Fruit fly (Drosophila melanogaster) whole organism, embryonic: Measurements from ENCODE around the gene CG11892.
A peak's percentile ranks its signal among the peaks of the same experiment; 100 is the strongest.

Source experiments
- Abd-B ChIP-seq: fragments of 200-800 bp; sonication (Bioruptor generic); optimal IDR thresholded peaks from 2 replicates; lab custom pipeline; 2018; ENCODE audit warnings: missing biosample characterization, mild to moderate bottlenecking, missing genetic modification characterization, moderate library complexity
- Ada2b ChIP-seq: fragments of 200-800 bp; sonication (Bioruptor generic); IDR thresholded peaks from 2 replicates; pipeline ENCODE4 v1.3.6; 2022; ENCODE audit warnings: missing biosample characterization, missing genetic modification characterization
- Atf6 ChIP-seq: fragments of 200-800 bp; sonication (Bioruptor generic); IDR thresholded peaks from 2 replicates; pipeline ENCODE4 v1.3.6; 2022; ENCODE audit warnings: missing biosample characterization, missing genetic modification characterization
- BEAF-32 ChIP-seq: fragments of 200-800 bp; sonication (Bioruptor generic); optimal IDR thresholded peaks from 3 replicates; lab custom pipeline; 2017; ENCODE audit warnings: missing biosample characterization, missing genetic modification characterization, mild to moderate bottlenecking, moderate library complexity, missing genetic modification reagents
- CG10267 ChIP-seq: fragments of 200-800 bp; sonication (Bioruptor generic); optimal IDR thresholded peaks from 2 replicates; lab custom pipeline; 2018; ENCODE audit warnings: missing biosample characterization, mild to moderate bottlenecking, missing genetic modification characterization, moderate library complexity
- CG10565 ChIP-seq: fragments of 200-800 bp; sonication (Bioruptor generic); optimal IDR thresholded peaks from 3 replicates; lab custom pipeline; 2016; ENCODE audit warnings: missing biosample characterization, mild to moderate bottlenecking, missing genetic modification characterization
- CG12104 ChIP-seq: fragments of 200-800 bp; sonication (Bioruptor generic); optimal IDR thresholded peaks from 3 replicates; lab custom pipeline; 2016; ENCODE audit warnings: missing biosample characterization, missing genetic modification characterization
- CG13287 ChIP-seq: fragments of 200-800 bp; sonication (Bioruptor generic); IDR thresholded peaks from 2 replicates; pipeline ENCODE4 v1.3.6; 2022; ENCODE audit warnings: missing biosample characterization, missing genetic modification characterization; ENCODE audit not compliant: partially characterized antibody
- CG14710 ChIP-seq: fragments of 200-800 bp; sonication (Bioruptor generic); optimal IDR thresholded peaks from 3 replicates; lab custom pipeline; 2019; ENCODE audit warnings: missing biosample characterization, mild to moderate bottlenecking, missing genetic modification characterization, moderate library complexity
- CG15514 ChIP-seq: fragments of 200-800 bp; sonication (Bioruptor generic); optimal IDR thresholded peaks from 3 replicates; lab custom pipeline; 2017; ENCODE audit warnings: missing biosample characterization, missing genetic modification characterization, mild to moderate bottlenecking, moderate library complexity, missing genetic modification reagents
- CG1602 ChIP-seq: fragments of 200-800 bp; sonication (Bioruptor generic); optimal IDR thresholded peaks from 3 replicates; lab custom pipeline; 2016; ENCODE audit warnings: missing biosample characterization, missing genetic modification characterization
- CG1603 ChIP-seq: fragments of 200-800 bp; sonication (Bioruptor generic); optimal IDR thresholded peaks from 2 replicates; lab custom pipeline; 2019; ENCODE audit warnings: missing biosample characterization, mild to moderate bottlenecking, missing genetic modification characterization, moderate library complexity
- CG2116 ChIP-seq: fragments of 200-800 bp; sonication (Bioruptor generic); optimal IDR thresholded peaks from 3 replicates; lab custom pipeline; 2018; ENCODE audit warnings: missing biosample characterization, mild to moderate bottlenecking, missing genetic modification characterization
- CG30431 ChIP-seq: fragments of 200-800 bp; sonication (Bioruptor generic); optimal IDR thresholded peaks from 2 replicates; lab custom pipeline; 2017; ENCODE audit warnings: missing biosample characterization, missing genetic modification characterization
- CG4617 ChIP-seq: fragments of 200-800 bp; sonication (Bioruptor generic); optimal IDR thresholded peaks from 3 replicates; lab custom pipeline; 2016; ENCODE audit warnings: missing biosample characterization, missing genetic modification characterization, borderline replicate concordance
- CG6765 ChIP-seq: fragments of 200-800 bp; sonication (Bioruptor generic); optimal IDR thresholded peaks from 3 replicates; lab custom pipeline; 2017; ENCODE audit warnings: missing biosample characterization, mild to moderate bottlenecking, missing genetic modification characterization
- CG7963 ChIP-seq: fragments of 200-800 bp; sonication (Bioruptor generic); IDR thresholded peaks from 3 replicates; pipeline ENCODE4 v1.3.6; 2022; ENCODE audit warnings: missing biosample characterization, missing genetic modification characterization; ENCODE audit not compliant: partially characterized antibody
- CG7987 ChIP-seq: fragments of 200-800 bp; sonication (Bioruptor generic); optimal IDR thresholded peaks from 2 replicates; lab custom pipeline; 2018; ENCODE audit warnings: missing biosample characterization, mild to moderate bottlenecking, missing genetic modification characterization, moderate library complexity
- CG9797 ChIP-seq: fragments of 200-800 bp; sonication (Bioruptor generic); optimal IDR thresholded peaks from 3 replicates; lab custom pipeline; 2018; ENCODE audit warnings: missing biosample characterization, mild to moderate bottlenecking, missing genetic modification characterization
- CTCF ChIP-seq: fragments of 200-800 bp; sonication (Bioruptor generic); optimal IDR thresholded peaks from 2 replicates; lab custom pipeline; 2017; ENCODE audit warnings: missing biosample characterization, mild to moderate bottlenecking, missing genetic modification characterization, moderate library complexity
- Chrac-16 ChIP-seq: fragments of 200-800 bp; sonication (Bioruptor generic); optimal IDR thresholded peaks from 3 replicates; lab custom pipeline; 2016; ENCODE audit warnings: missing biosample characterization, missing genetic modification characterization
- Dad ChIP-seq: fragments of 200-800 bp; sonication (Bioruptor generic); optimal IDR thresholded peaks from 3 replicates; lab custom pipeline; 2016; ENCODE audit warnings: missing biosample characterization, missing genetic modification characterization
- Dp ChIP-seq: fragments of 200-800 bp; sonication (Bioruptor generic); optimal IDR thresholded peaks from 2 replicates; lab custom pipeline; 2018; ENCODE audit warnings: missing biosample characterization, mild to moderate bottlenecking, missing genetic modification characterization, moderate library complexity
- Dref ChIP-seq: fragments of 200-800 bp; sonication (Bioruptor generic); IDR thresholded peaks from 2 replicates; pipeline ENCODE4 v1.3.6; 2022; ENCODE audit warnings: missing biosample characterization, missing genetic modification characterization
- Ets97D ChIP-seq: fragments of 200-800 bp; sonication (Bioruptor generic); optimal IDR thresholded peaks from 3 replicates; lab custom pipeline; 2016; ENCODE audit warnings: missing biosample characterization, missing genetic modification characterization
- Hr3 ChIP-seq: fragments of 200-800 bp; sonication (Bioruptor generic); optimal IDR thresholded peaks from 3 replicates; lab custom pipeline; 2016; ENCODE audit warnings: missing biosample characterization, missing genetic modification characterization
- Kr ChIP-seq: fragments of 200-800 bp; sonication (Bioruptor generic); optimal IDR thresholded peaks from 2 replicates; lab custom pipeline; 2017; ENCODE audit warnings: missing biosample characterization, mild to moderate bottlenecking, missing genetic modification characterization
- MBD-R2 ChIP-seq: fragments of 200-800 bp; sonication (Bioruptor generic); IDR thresholded peaks from 2 replicates; pipeline ENCODE4 v1.3.6; 2022; ENCODE audit warnings: missing biosample characterization, missing genetic modification characterization
- MESR4 ChIP-seq: fragments of 200-800 bp; sonication (Bioruptor generic); optimal IDR thresholded peaks from 2 replicates; lab custom pipeline; 2018; ENCODE audit warnings: missing biosample characterization, mild to moderate bottlenecking, missing genetic modification characterization, moderate library complexity
- Myb ChIP-seq: fragments of 200-800 bp; sonication (Bioruptor generic); optimal IDR thresholded peaks from 2 replicates; lab custom pipeline; 2016; ENCODE audit warnings: missing biosample characterization, missing genetic modification characterization
- NC2β ChIP-seq: fragments of 200-800 bp; sonication (Bioruptor generic); optimal IDR thresholded peaks from 2 replicates; lab custom pipeline; 2016; ENCODE audit warnings: missing biosample characterization, missing genetic modification characterization
- amos ChIP-seq: fragments of 200-800 bp; sonication (Bioruptor generic); IDR thresholded peaks from 2 replicates; pipeline ENCODE4 v1.3.6; 2022; ENCODE audit warnings: missing biosample characterization, missing genetic modification characterization; ENCODE audit not compliant: partially characterized antibody
- ato ChIP-seq: fragments of 200-800 bp; sonication (Bioruptor generic); IDR thresholded peaks from 2 replicates; pipeline ENCODE4 v1.3.6; 2022; ENCODE audit warnings: missing biosample characterization, missing genetic modification characterization; ENCODE audit not compliant: partially characterized antibody
- bbx ChIP-seq: fragments of 200-800 bp; sonication (Bioruptor generic); IDR thresholded peaks from 2 replicates; pipeline ENCODE4 v1.3.6; 2022; ENCODE audit warnings: missing biosample characterization, missing genetic modification characterization; ENCODE audit not compliant: partially characterized antibody
- bigmax ChIP-seq: fragments of 200-800 bp; sonication (Bioruptor generic); optimal IDR thresholded peaks from 2 replicates; lab custom pipeline; 2018; ENCODE audit warnings: missing biosample characterization, mild to moderate bottlenecking, missing genetic modification characterization
- gfzf ChIP-seq: fragments of 200-800 bp; sonication (Bioruptor generic); optimal IDR thresholded peaks from 2 replicates; lab custom pipeline; 2016; ENCODE audit warnings: missing biosample characterization, mild to moderate bottlenecking, missing genetic modification characterization, moderate library complexity
- her ChIP-seq: fragments of 200-800 bp; sonication (Bioruptor generic); optimal IDR thresholded peaks from 2 replicates; lab custom pipeline; 2016; ENCODE audit warnings: missing biosample characterization, missing genetic modification characterization
- hth ChIP-seq: fragments of >200 bp; optimal IDR thresholded peaks from 2 replicates; lab custom pipeline; 2017; ENCODE audit warnings: inconsistent platforms
- knrl ChIP-seq: fragments of 200-800 bp; sonication (Bioruptor generic); IDR thresholded peaks from 3 replicates; pipeline ENCODE4 v1.3.6; 2022; ENCODE audit warnings: missing biosample characterization, missing genetic modification characterization; ENCODE audit not compliant: partially characterized antibody
- phol ChIP-seq: fragments of 200-800 bp; sonication (Bioruptor generic); optimal IDR thresholded peaks from 3 replicates; lab custom pipeline; 2018; ENCODE audit warnings: missing biosample characterization, mild to moderate bottlenecking, missing genetic modification characterization, moderate library complexity
- pros ChIP-seq: fragments of 200-800 bp; sonication (Bioruptor generic); optimal IDR thresholded peaks from 3 replicates; lab custom pipeline; 2019; ENCODE audit warnings: missing biosample characterization, mild to moderate bottlenecking, missing genetic modification characterization, moderate library complexity
- pzg ChIP-seq: fragments of 200-800 bp; sonication (Bioruptor generic); optimal IDR thresholded peaks from 3 replicates; lab custom pipeline; 2018; ENCODE audit warnings: missing biosample characterization, mild to moderate bottlenecking, missing genetic modification characterization, moderate library complexity
- row ChIP-seq: fragments of 200-800 bp; sonication (Bioruptor generic); IDR thresholded peaks from 3 replicates; pipeline ENCODE4 v1.3.6; 2022; ENCODE audit warnings: missing biosample characterization, missing genetic modification characterization
- slbo ChIP-seq: fragments of 200-800 bp; sonication (Bioruptor generic); IDR thresholded peaks from 2 replicates; pipeline ENCODE4 v1.3.6; 2022; ENCODE audit warnings: missing biosample characterization, missing genetic modification characterization
- stwl ChIP-seq: fragments of 200-800 bp; sonication (Bioruptor generic); optimal IDR thresholded peaks from 3 replicates; lab custom pipeline; 2018; ENCODE audit warnings: missing biosample characterization, mild to moderate bottlenecking, missing genetic modification characterization, moderate library complexity
- sug ChIP-seq: fragments of 200-800 bp; optimal IDR thresholded peaks from 2 replicates; lab custom pipeline; 2019; ENCODE audit warnings: missing biosample characterization, mild to moderate bottlenecking, missing genetic modification characterization, moderate library complexity
- trem ChIP-seq: fragments of 200-800 bp; optimal IDR thresholded peaks from 3 replicates; lab custom pipeline; 2019; ENCODE audit warnings: missing biosample characterization, mild to moderate bottlenecking, missing genetic modification characterization, moderate library complexity
- wor ChIP-seq: fragments of 200-800 bp; sonication (Bioruptor generic); IDR thresholded peaks from 2 replicates; pipeline ENCODE4 v1.3.6; 2022; ENCODE audit warnings: missing biosample characterization, missing genetic modification characterization

CG11892 gene

DNA sequence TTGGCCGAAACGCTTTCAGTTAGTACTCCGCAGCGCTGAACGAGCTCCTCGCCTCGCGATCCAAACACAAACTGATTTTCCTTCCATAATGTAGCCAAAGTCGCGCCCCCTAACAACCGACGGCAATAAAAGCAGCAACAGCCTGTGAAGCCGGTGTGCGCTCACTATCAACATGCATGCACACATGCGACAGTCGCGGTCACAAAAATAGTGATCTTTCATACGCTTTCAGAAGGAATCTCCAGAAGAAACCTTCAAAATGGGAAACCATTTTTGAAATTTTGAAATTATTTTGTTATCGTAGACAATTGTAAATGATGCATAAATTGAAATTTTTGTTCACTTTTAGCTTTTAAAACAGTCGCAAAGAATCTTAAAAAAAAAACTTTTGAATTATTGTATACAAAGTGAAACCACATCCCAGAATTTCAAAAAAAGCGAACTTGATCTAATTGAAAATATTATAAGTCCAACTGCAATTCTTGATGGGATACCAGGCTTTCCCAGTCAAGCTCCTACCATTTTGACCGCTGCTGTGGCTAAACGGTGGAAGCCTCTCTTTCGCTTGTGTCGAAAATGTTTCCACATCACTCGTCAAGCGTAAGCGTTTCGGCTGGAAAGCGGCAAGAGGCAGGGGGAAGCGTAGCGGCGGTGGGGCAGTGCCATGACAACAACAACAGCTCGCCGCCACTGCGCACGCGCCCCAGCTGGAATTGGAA lies 48.9 kb upstream of the CG11892 start, which contains the start of gene Cad96Cb (continued):
- TF ChIP-seq Atf6 (GFP tag; lab: Robert Waterston, UW) (peak; percentile 36; the same call in 1 of the 2 replicates), CG7987 (GFP tag; lab: Kevin White, UChicago) (no peak), CG30431 (peak; percentile 68), Chrac-16 (GFP tag; lab: Kevin White, UChicago) (peak; percentile 83), wor (GFP tag; lab: Robert Waterston, UW) (peak; percentile 66), Hr3 (peak; percentile 79), Ets97D (GFP tag; lab: Kevin White, UChicago) (peak; percentile 28), CG12104 (GFP tag; lab: Kevin White, UChicago) (peak; percentile 86), ato (GFP tag; lab: Robert Waterston, UW) (no peak), her (GFP tag; lab: Kevin White, UChicago) (peak; percentile 37), CG10565 (GFP tag; lab: Kevin White, UChicago) (peak; percentile 28), NC2β (GFP tag; lab: Kevin White, UChicago) (peak; percentile 73), phol (tag; lab: Kevin White, UChicago) (peak; percentile 93), row (GFP tag; lab: Robert Waterston, UW) (peak; percentile 66; the same call in 2 of the 3 replicates), CTCF (GFP tag; lab: Kevin White, UChicago) (peak; percentile 19), sug (tag; lab: Kevin White, UChicago) (no peak), Abd-B (GFP tag; lab: Kevin White, UChicago) (peak; percentile 77), pros (GFP tag; lab: Kevin White, UChicago) (no peak)

DNA sequence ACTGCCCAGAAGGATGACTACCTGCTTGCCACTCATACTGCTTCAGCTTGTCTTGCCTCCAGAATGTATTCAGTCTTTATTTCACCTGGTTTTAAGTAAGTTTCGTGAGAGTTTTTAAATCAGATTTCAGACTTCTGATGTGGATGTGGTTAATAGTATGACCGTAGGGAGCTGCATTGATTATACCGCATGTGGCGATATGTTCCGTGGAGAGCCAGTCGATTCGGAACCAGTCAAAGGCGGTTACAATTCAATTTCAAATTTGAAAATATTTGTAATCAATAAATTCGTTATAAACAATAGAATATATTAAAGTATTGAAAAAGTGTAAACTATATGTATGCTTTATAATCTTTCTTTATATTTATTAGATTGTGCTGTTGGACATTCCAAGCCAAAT lies 46.0 kb upstream of the CG11892 start, which contains the start of gene Sil1:
Gene Sil1, minus strand, starts transcription at position 168 of the 400 bp plus-strand sequence.
- TF ChIP-seq Dp (GFP tag; lab: Kevin White, UChicago) (peak; percentile 84), knrl (peak; percentile 31; the same call in 1 of the 3 replicates), CG14710 (tag; lab: Kevin White, UChicago) (peak; percentile 22), bigmax (GFP tag; lab: Kevin White, UChicago) (no peak), Dref (GFP tag; lab: Robert Waterston, UW) (peak; percentile 22; the same call in 1 of the 2 replicates), BEAF-32 (GFP tag; lab: Kevin White, UChicago) (peak; percentile 40), Myb (GFP tag; lab: Kevin White, UChicago) (peak; percentile 93), CG9797 (GFP tag; lab: Kevin White, UChicago) (peak; percentile 75), CG1603 (tag; lab: Kevin White, UChicago) (peak; percentile 67), MESR4 (GFP tag; lab: Kevin White, UChicago) (peak; percentile 50), bbx (GFP tag; lab: Robert Waterston, UW) (peak; percentile 27; the same call in 1 of the 2 replicates), CG13287 (GFP tag; lab: Robert Waterston, UW) (peak; percentile 9; the same call in 1 of the 2 replicates), CG7963 (no peak), slbo (GFP tag; lab: Robert Waterston, UW) (no peak), CG15514 (GFP tag; lab: Kevin White, UChicago) (peak; percentile 99), pzg (GFP tag; lab: Kevin White, UChicago) (peak; percentile 66), CG10267 (peak; percentile 21), gfzf (GFP tag; lab: Kevin White, UChicago) (peak; percentile 76), Ets97D (GFP tag; lab: Kevin White, UChicago) (peak; percentile 18), amos (GFP tag; lab: Robert Waterston, UW) (peak; percentile 33; the same call in 1 of the 2 replicates), hth (lab: Kevin White, UChicago) (no peak), trem (tag; lab: Kevin White, UChicago) (peak; percentile 45), stwl (tag; lab: Kevin White, UChicago) (peak; percentile 49), CG6765 (GFP tag; lab: Kevin White, UChicago) (no peak), CG4617 (GFP tag; lab: Kevin White, UChicago) (peak; percentile 33), Kr (GFP tag; lab: Kevin White, UChicago) (no peak), CG2116 (GFP tag; lab: Kevin White, UChicago) (peak; percentile 26), Ada2b (GFP tag; lab: Robert Waterston, UW) (no peak), CG1602 (no peak), Dad (no peak), MBD-R2 (peak; percentile 32; the same call in 1 of the 2 replicates)
